Worm (Caenorhabditis elegans): ENCODE measurements around the gene F56A8.8.

DNA sequence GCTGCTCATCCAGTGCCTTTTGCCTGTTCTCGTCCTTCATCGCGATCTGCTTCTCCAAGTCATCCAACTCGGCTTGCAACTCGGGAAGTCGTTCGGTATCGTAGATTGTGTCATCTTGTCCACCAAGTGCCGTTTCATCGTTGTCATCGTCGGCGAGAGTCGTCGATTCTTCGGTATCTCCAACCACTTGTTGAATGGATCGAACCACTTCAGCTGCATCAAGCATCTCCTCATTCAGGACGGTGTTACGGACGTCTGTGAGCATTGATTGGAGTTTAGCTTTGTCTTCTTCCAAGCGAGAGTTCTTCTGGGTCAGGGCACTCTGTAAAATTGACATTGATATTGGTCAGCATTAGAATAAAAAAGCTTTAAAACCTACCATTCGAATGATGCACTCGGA, 20.0 kb downstream of the F56A8.8 start:
- TF ChIP-seq lin-11 (tag; optimal IDR thresholded peaks at IDR 0.05) (no peak), odd-2 (tag; optimal IDR thresholded peaks at IDR 0.05) (no peak), ceh-18 (tag; optimal IDR thresholded peaks at IDR 0.05) (no peak), ceh-9 (tag; optimal IDR thresholded peaks at IDR 0.05) (no peak), pha-4 (tag; optimal IDR thresholded peaks at IDR 0.05) (no peak), fkh-10 (GFP tag; optimal IDR thresholded peaks at IDR 0.05) (no peak), eyg-1 (tag; optimal IDR thresholded peaks at IDR 0.05) (no peak), nfya-1 (tag; optimal IDR thresholded peaks at IDR 0.05) (no peak)

Data from whole organism, late embryonic.